Worm (Caenorhabditis elegans) whole organism, L3 larva: ENCODE data around the gene bath-7.

Source experiments
- ama-1 ChIP-seq: fragments of 150-350 bp; optimal IDR thresholded peaks from 2 replicates; lab custom pipeline; 2018
- elt-1 ChIP-seq: fragments of 150-350 bp; optimal IDR thresholded peaks from 2 replicates; lab custom pipeline; 2014; ENCODE audit warnings: missing biosample characterization, missing genetic modification characterization
- fos-1 ChIP-seq: fragments of 150-350 bp; optimal IDR thresholded peaks from 2 replicates; lab custom pipeline; 2014; ENCODE audit warnings: missing biosample characterization, missing genetic modification characterization
- jun-1 ChIP-seq: fragments of 150-350 bp; optimal IDR thresholded peaks from 2 replicates; lab custom pipeline; 2014; ENCODE audit warnings: missing biosample characterization, missing genetic modification reagents, missing genetic modification characterization
- nhr-77 ChIP-seq: fragments of 150-350 bp; optimal IDR thresholded peaks from 2 replicates; lab custom pipeline; 2014; ENCODE audit warnings: missing biosample characterization, missing genetic modification characterization
- pha-4 ChIP-seq: fragments of 150-350 bp; optimal IDR thresholded peaks from 2 replicates; lab custom pipeline; 2014; ENCODE audit warnings: missing biosample characterization, missing genetic modification reagents, missing genetic modification characterization
- tbx-2 ChIP-seq: sonication (generic microtip); optimal IDR thresholded peaks from 2 replicates; lab custom pipeline; 2016; ENCODE audit warnings: mild to moderate bottlenecking, missing genetic modification characterization, missing compliant biosample characterization
- unc-62 ChIP-seq: fragments of 150-350 bp; sonication (generic microtip); optimal IDR thresholded peaks from 4 replicates; lab custom pipeline; 2014; ENCODE audit warnings: missing biosample characterization, missing genetic modification reagents, missing genetic modification characterization
- ztf-11 ChIP-seq: fragments of 150-350 bp; optimal IDR thresholded peaks from 2 replicates; lab custom pipeline; 2014; ENCODE audit warnings: missing biosample characterization, missing genetic modification characterization

ce11 chrII:1924459-1924858, 3.5 kb upstream of the bath-7 start, which contains the start of gene F52C6.3:
- TF ChIP-seq ama-1 (lab: Kevin White, UChicago) = no peak
- TF ChIP-seq unc-62 (GFP tag; lab: Kevin White, UChicago) = no peak
- no peak for TF ChIP-seq jun-1
- no peak for TF ChIP-seq ztf-11 (tag; lab: Kevin White, UChicago)
- TF ChIP-seq tbx-2 = no peak
- TF ChIP-seq nhr-77 = no peak
- TF ChIP-seq pha-4 (tag; lab: Kevin White, UChicago) = no peak
- no peak for TF ChIP-seq elt-1 (tag; lab: Kevin White, UChicago)
- no peak for TF ChIP-seq fos-1 (tag; lab: Kevin White, UChicago)
